Worm (Caenorhabditis elegans): ENCODE results near the gene C06E7.2.

The C06E7.2 gene

DNA sequence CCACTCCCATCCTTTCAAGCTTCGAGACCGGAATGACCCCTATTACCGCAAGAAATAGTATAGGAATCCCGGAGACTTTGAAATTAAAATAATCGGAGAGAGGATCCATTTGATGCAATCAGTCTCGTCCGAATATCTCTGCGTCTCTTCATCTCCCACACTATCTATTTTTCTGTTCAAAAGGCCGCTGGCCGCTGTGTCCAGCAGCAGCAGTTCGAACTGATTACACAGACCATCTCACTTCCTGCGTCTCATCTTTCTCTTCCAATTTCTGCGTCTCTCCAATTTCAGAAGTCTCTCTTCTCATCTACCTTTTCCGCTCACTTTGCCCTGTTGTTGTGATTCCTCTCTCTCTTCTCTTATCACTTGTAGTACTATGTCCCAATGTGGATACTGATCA, 21.8 kb upstream of the C06E7.2 start (continued):
- TF ChIP-seq T20F7.1 (GFP tag; optimal IDR thresholded peaks at IDR 0.05) (no peak), vab-7 (GFP tag; IDR thresholded peaks at IDR 0.05) (no peak), F26F4.8 (GFP tag; conservative IDR thresholded peaks at IDR 0.05) (no peak), nhr-42 (GFP tag; IDR thresholded peaks at IDR 0.05) (no peak), madf-9 (GFP tag; conservative IDR thresholded peaks at IDR 0.05) (no peak), unc-39 (tag; optimal IDR thresholded peaks at IDR 0.05) (no peak), ZK337.2 (GFP tag; IDR thresholded peaks at IDR 0.05) (no peak), F49E8.2 (tag; optimal IDR thresholded peaks at IDR 0.05; ENCODE audit: borderline replicate concordance) (no peak), fos-1 (tag; optimal IDR thresholded peaks at IDR 0.05) (no peak), hlh-11 (tag; optimal IDR thresholded peaks at IDR 0.05) (no peak), dmd-9 (GFP tag; IDR thresholded peaks at IDR 0.05) (no peak), pha-4 (GFP tag; IDR thresholded peaks at IDR 0.05) (no peak; the same call in 1 of the 2 replicates), pha-4 (tag; optimal IDR thresholded peaks at IDR 0.05) (no peak), jun-1 (tag; optimal IDR thresholded peaks at IDR 0.05) (no peak), ztf-7 (tag; optimal IDR thresholded peaks at IDR 0.05) (no peak), dmd-6 (GFP tag; IDR thresholded peaks at IDR 0.05) (peak; percentile 69), lin-1 (GFP tag; IDR thresholded peaks at IDR 0.05) (peak; percentile 81), ceh-32 (tag; optimal IDR thresholded peaks at IDR 0.05; ENCODE audit: poor library complexity) (no peak), zfp-2 (tag; optimal IDR thresholded peaks at IDR 0.05) (no peak), Y48G9A.11 (GFP tag; IDR thresholded peaks at IDR 0.05) (no peak), pqm-1 (tag; optimal IDR thresholded peaks at IDR 0.05) (peak; percentile 70), dpl-1 (GFP tag; optimal IDR thresholded peaks at IDR 0.05) (no peak), arid-1 (GFP tag; conservative IDR thresholded peaks at IDR 0.05) (no peak), ceh-44 (GFP tag; IDR thresholded peaks at IDR 0.05) (no peak), aly-2 (tag; optimal IDR thresholded peaks at IDR 0.05) (no peak), ces-1 (GFP tag; optimal IDR thresholded peaks at IDR 0.05) (no peak), lsy-2 (tag; optimal IDR thresholded peaks at IDR 0.05) (peak in 1 of 2 experiments; percentile 55), mdl-1 (tag; optimal IDR thresholded peaks at IDR 0.05) (peak in 1 of 2 experiments; percentile 52), ceh-20 (GFP tag; IDR thresholded peaks at IDR 0.05) (no peak), saeg-2 (GFP tag; IDR thresholded peaks at IDR 0.05) (no peak), lin-13 (GFP tag; optimal IDR thresholded peaks at IDR 0.05) (no peak), ceh-62 (tag; optimal IDR thresholded peaks at IDR 0.05) (no peak), zag-1 (tag; optimal IDR thresholded peaks at IDR 0.05) (no peak), nhr-41 (GFP tag; IDR thresholded peaks at IDR 0.05) (no peak), Y75B8A.6 (GFP tag; IDR thresholded peaks at IDR 0.05) (no peak), daf-19 (GFP tag; conservative IDR thresholded peaks at IDR 0.05) (no peak), egl-27 (tag; optimal IDR thresholded peaks at IDR 0.05) (no peak), nhr-77 (tag; optimal IDR thresholded peaks at IDR 0.05) (peak; percentile 9)

DNA sequence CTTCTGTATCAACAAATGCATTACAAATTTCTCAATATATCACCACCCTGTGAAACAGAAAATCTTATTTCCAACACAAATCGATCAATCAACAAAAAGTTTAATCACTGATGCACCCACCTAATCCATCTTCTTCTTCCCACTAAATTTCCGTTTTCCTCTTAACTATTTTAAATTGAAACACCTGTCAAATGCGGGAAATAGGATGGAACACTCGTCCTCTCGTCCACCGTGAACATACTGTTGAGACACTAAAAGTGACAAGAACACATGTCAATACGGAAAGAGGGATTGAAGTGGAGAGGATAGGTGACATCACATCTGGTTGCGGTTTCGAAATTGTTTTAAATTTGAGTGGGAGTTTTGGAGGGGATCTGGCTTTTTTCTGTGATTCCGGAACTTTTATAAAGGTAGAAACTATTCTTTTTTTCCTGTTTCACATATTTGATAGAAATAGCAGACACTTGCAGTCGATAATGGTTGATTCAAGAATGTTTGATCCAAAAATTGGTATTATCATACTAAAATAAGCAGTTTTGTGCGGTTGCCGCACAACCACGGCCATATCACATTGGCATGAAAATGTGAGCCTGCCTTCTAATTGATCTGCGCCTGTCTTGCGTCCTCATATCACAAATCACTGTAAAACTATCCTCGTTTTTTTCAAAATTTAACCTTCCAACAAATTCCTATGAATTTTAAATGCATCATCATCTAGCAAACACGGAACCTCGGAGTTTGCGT, 19.1 kb upstream of the C06E7.2 start:
- TF ChIP-seq aha-1 (tag): peak; percentile 94
- peak in 1 of 2 experiments; percentile 56 for TF ChIP-seq unc-62 (GFP tag; optimal IDR thresholded peaks at IDR 0.05 in 1 of 2)
- TF ChIP-seq unc-62 (tag; optimal IDR thresholded peaks at IDR 0.05): no peak
- no peak for TF ChIP-seq pqm-1 (tag; optimal IDR thresholded peaks at IDR 0.05)
- TF ChIP-seq ceh-44 (GFP tag; IDR thresholded peaks at IDR 0.05): no peak
- no peak for TF ChIP-seq lin-39 (tag; optimal IDR thresholded peaks at IDR 0.05)
- no peak for TF ChIP-seq ctbp-1 (GFP tag; IDR thresholded peaks at IDR 0.05)
- TF ChIP-seq ces-1 (GFP tag; optimal IDR thresholded peaks at IDR 0.05): no peak
- TF ChIP-seq egl-27 (tag; optimal IDR thresholded peaks at IDR 0.05): no peak

Measured in whole organism, L4 larva.